Worm (Caenorhabditis elegans) whole organism, L4/young adult: ENCODE data around the gene F36H1.11.

Source experiments
- W03F9.2 ChIP-seq: fragments of 150-350 bp; optimal IDR thresholded peaks from 2 replicates; lab custom pipeline; 2014; ENCODE audit warnings: missing biosample characterization, missing genetic modification characterization
- dao-5 ChIP-seq: sonication (generic microtip); optimal IDR thresholded peaks from 2 replicates; lab custom pipeline; 2016; ENCODE audit warnings: missing genotype, missing genetic modification characterization, moderate library complexity, missing compliant biosample characterization
- him-1 ChIP-seq: sonication (generic microtip); optimal IDR thresholded peaks from 2 replicates; lab custom pipeline; 2016; ENCODE audit warnings: missing genotype, missing genetic modification reagents, missing genetic modification characterization, missing compliant biosample characterization

- no peak for TF ChIP-seq him-1 (tag; lab: Kevin White, UChicago)
- no peak for TF ChIP-seq dao-5 (tag; lab: Kevin White, UChicago)
- no peak for TF ChIP-seq W03F9.2 (tag; lab: Kevin White, UChicago)
Measured at ce11 chrIV:11030893-11031292, 18.1 kb upstream of the F36H1.11 start, which contains the start of gene hrg-4.
